Worm (Caenorhabditis elegans): ENCODE data around the gene T07A5.7.

DNA sequence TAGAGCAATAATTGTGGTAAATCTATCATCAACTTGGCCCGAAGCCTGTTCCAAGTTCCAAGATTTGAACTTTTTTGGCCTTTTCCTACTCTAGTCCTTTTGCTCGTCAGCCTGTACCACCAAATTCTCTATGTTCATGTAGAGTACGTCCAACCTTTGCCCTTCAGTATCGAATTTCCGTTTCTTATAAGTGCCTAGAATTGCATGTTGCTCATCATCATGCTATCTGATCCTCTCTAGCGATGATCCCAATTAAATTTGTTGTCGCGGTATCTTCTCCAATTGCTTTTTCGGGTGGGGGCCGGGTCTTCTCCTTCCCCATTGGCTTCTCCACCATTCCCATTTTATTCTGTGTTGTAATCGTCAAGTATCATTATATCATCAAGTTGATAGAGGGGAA is 17.0 kb downstream of the T07A5.7 start:
- TF ChIP-seq ztf-4 (tag; optimal IDR thresholded peaks at IDR 0.05) (no peak), snpc-4 (tag; optimal IDR thresholded peaks at IDR 0.05) (no peak), elt-1 (tag; optimal IDR thresholded peaks at IDR 0.05) (no peak), unc-39 (tag; optimal IDR thresholded peaks at IDR 0.05) (no peak), nhr-12 (tag; optimal IDR thresholded peaks at IDR 0.05) (no peak)

All from whole organism, L2 larva.